Worm (Caenorhabditis elegans): ENCODE measurements around the gene srv-28.

DNA sequence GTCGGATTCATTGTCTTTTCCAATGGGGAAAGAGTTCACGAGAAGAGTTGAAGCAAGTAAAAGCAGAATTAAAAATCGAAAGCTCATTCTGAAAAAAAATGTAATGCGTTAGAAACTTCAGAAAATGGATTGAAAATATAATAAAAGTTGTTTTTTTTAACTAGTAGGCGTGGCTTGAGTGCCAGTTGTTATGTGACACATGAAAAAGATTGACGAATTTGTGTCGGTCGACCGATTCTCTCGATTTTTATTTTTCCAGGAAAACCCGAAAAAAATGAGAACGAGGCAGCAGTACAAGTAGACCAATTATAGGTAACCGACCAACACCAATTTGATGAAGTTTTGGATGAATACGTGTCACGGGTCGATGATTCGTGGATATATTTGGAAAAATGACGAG is 3.4 kb downstream of the srv-28 start, which contains the start of gene nlp-16:
- TF ChIP-seq dmd-4 (tag; optimal IDR thresholded peaks at IDR 0.05; ENCODE audit: borderline replicate concordance) (no peak), fkh-10 (GFP tag; optimal IDR thresholded peaks at IDR 0.05) (no peak), tbx-2 (tag; optimal IDR thresholded peaks at IDR 0.05) (no peak)
